Worm (Caenorhabditis elegans) whole organism, L1 larva: ENCODE results near the gene abts-2.

Source experiments
- C04F5.9 ChIP-seq: sonication (generic microtip); optimal IDR thresholded peaks from 2 replicates; lab custom pipeline; 2016; ENCODE audit warnings: missing genetic modification characterization, missing compliant biosample characterization
- F16B12.6 ChIP-seq: fragments of 150-350 bp; optimal IDR thresholded peaks from 2 replicates; lab custom pipeline; 2014; ENCODE audit warnings: missing biosample characterization, missing genetic modification characterization
- aha-1 ChIP-seq: fragments of 150-350 bp; optimal IDR thresholded peaks from 2 replicates; lab custom pipeline; 2014; ENCODE audit warnings: missing biosample characterization, missing genetic modification characterization
- aly-2 ChIP-seq: fragments of 150-350 bp; optimal IDR thresholded peaks from 2 replicates; lab custom pipeline; 2014; ENCODE audit warnings: missing biosample characterization, missing genetic modification characterization
- blmp-1 ChIP-seq: fragments of 150-350 bp; optimal IDR thresholded peaks from 2 replicates; lab custom pipeline; 2014; ENCODE audit warnings: missing biosample characterization, missing genetic modification characterization
- ceh-63 ChIP-seq: fragments of 200-800 bp; sonication (Bioruptor generic); optimal IDR thresholded peaks from 2 replicates; lab custom pipeline; 2018; ENCODE audit warnings: mild to moderate bottlenecking, missing genetic modification characterization, missing compliant biosample characterization
- ceh-8 ChIP-seq: fragments of 200-800 bp; sonication (Bioruptor generic); optimal IDR thresholded peaks from 2 replicates; lab custom pipeline; 2018; ENCODE audit warnings: mild to moderate bottlenecking, missing genetic modification characterization, moderate library complexity, missing compliant biosample characterization
- ceh-88 ChIP-seq: fragments of 200-800 bp; sonication (Bioruptor generic); IDR thresholded peaks from 2 replicates; pipeline ENCODE4 v1.3.6; 2022; ENCODE audit warnings: missing genetic modification characterization, missing compliant biosample characterization
- dsc-1 ChIP-seq: sonication (generic microtip); optimal IDR thresholded peaks from 2 replicates; lab custom pipeline; 2016; ENCODE audit warnings: mild to moderate bottlenecking, missing genetic modification characterization, missing compliant biosample characterization
- efl-1 ChIP-seq, 4 experiments: fragments of 150-350 bp; optimal IDR thresholded peaks in 3 of 4; peaks in 1 of 4; 1 replicate in 1 of 4; 2 replicates in 3 of 4; lab custom pipeline; 2014; ENCODE audit warnings: missing biosample characterization in 2 of 4, missing genetic modification characterization in 2 of 4, missing genetic modification reagents in 2 of 4
- egl-13 ChIP-seq: sonication (generic microtip); optimal IDR thresholded peaks from 2 replicates; lab custom pipeline; 2016; ENCODE audit warnings: missing genotype, missing genetic modification reagents, missing genetic modification characterization, missing compliant biosample characterization
- elt-2 ChIP-seq: sonication (generic microtip); optimal IDR thresholded peaks from 2 replicates; lab custom pipeline; 2016; ENCODE audit warnings: missing genetic modification characterization, mild to moderate bottlenecking, inconsistent platforms, missing compliant biosample characterization, missing genetic modification reagents
- elt-3 ChIP-seq, 6 experiments: fragments of 150-350 bp in 1 of 6; sonication (generic microtip); optimal IDR thresholded peaks; 2 replicates each; lab custom pipeline; 2017 to 2018; ENCODE audit warnings: missing biosample characterization in 6 of 6, missing genetic modification characterization in 6 of 6, inconsistent platforms in 1 of 6
- fkh-4 ChIP-seq: sonication (generic microtip); optimal IDR thresholded peaks from 2 replicates; lab custom pipeline; 2016; ENCODE audit warnings: missing compliant biosample characterization, missing genetic modification characterization, borderline replicate concordance
- hlh-17 ChIP-seq: fragments of 200-800 bp; sonication (Bioruptor generic); optimal IDR thresholded peaks from 2 replicates; lab custom pipeline; 2018; ENCODE audit warnings: missing genetic modification characterization, mild to moderate bottlenecking, missing compliant biosample characterization, moderate library complexity, borderline replicate concordance
- hpl-2 ChIP-seq: fragments of 150-350 bp; optimal IDR thresholded peaks from 2 replicates; lab custom pipeline; 2014; ENCODE audit warnings: missing biosample characterization, missing genetic modification reagents, missing genetic modification characterization
- irx-1 ChIP-seq: sonication (generic microtip); optimal IDR thresholded peaks from 2 replicates; lab custom pipeline; 2016; ENCODE audit warnings: missing genetic modification characterization, missing compliant biosample characterization
- isw-1 ChIP-seq: fragments of 200-800 bp; sonication (Bioruptor generic); IDR thresholded peaks from 2 replicates; pipeline ENCODE4 v1.3.6; 2022; ENCODE audit warnings: missing genetic modification characterization, missing compliant biosample characterization
- jun-1 ChIP-seq: fragments of 150-350 bp; optimal IDR thresholded peaks from 2 replicates; lab custom pipeline; 2014; ENCODE audit warnings: missing biosample characterization, missing genetic modification reagents, missing genetic modification characterization
- lin-13 ChIP-seq: fragments of 150-350 bp; optimal IDR thresholded peaks from 2 replicates; lab custom pipeline; 2014; ENCODE audit warnings: missing biosample characterization, missing genetic modification reagents, missing genetic modification characterization
- lin-39 ChIP-seq: fragments of 150-350 bp; optimal IDR thresholded peaks from 2 replicates; lab custom pipeline; 2014; ENCODE audit warnings: missing biosample characterization, missing genetic modification reagents, missing genetic modification characterization
- lir-3 ChIP-seq: sonication (generic microtip); optimal IDR thresholded peaks from 2 replicates; lab custom pipeline; 2016; ENCODE audit warnings: mild to moderate bottlenecking, missing genetic modification characterization, moderate library complexity, missing compliant biosample characterization; ENCODE audit not compliant: poor library complexity
- lsy-2 ChIP-seq, 2 experiments: fragments of 150-350 bp; optimal IDR thresholded peaks; 2 replicates each; lab custom pipeline; 2014; ENCODE audit warnings: missing biosample characterization in 2 of 2, missing genetic modification characterization in 2 of 2
- mab-9 ChIP-seq: fragments of 200-800 bp; sonication (Bioruptor generic); IDR thresholded peaks from 2 replicates; pipeline ENCODE4 v1.3.6; 2022; ENCODE audit warnings: missing genetic modification reagents, missing genetic modification characterization, missing compliant biosample characterization
- mdl-1 ChIP-seq, 2 experiments: fragments of 150-350 bp; optimal IDR thresholded peaks; 2 replicates each; lab custom pipeline; 2014 to 2017; ENCODE audit warnings: missing biosample characterization in 2 of 2, missing genetic modification characterization in 2 of 2, inconsistent platforms in 1 of 2
- mep-1 ChIP-seq: fragments of 150-350 bp; optimal IDR thresholded peaks from 2 replicates; lab custom pipeline; 2014; ENCODE audit warnings: missing biosample characterization, missing genetic modification characterization
- nhr-12 ChIP-seq: sonication (generic microtip); optimal IDR thresholded peaks from 2 replicates; lab custom pipeline; 2017; ENCODE audit warnings: missing biosample characterization, missing genetic modification characterization
- nhr-19 ChIP-seq: fragments of 200-800 bp; sonication (Bioruptor generic); conservative IDR thresholded peaks from 2 replicates; pipeline ENCODE4 v1.3.6; 2022; ENCODE audit warnings: missing genetic modification characterization, missing compliant biosample characterization
- nhr-20 ChIP-seq: sonication (generic microtip); optimal IDR thresholded peaks from 2 replicates; lab custom pipeline; 2016; ENCODE audit warnings: mild to moderate bottlenecking, missing genetic modification characterization, missing compliant biosample characterization
- nhr-237 ChIP-seq: fragments of 150-350 bp; optimal IDR thresholded peaks from 2 replicates; lab custom pipeline; 2014; ENCODE audit warnings: missing biosample characterization, missing genetic modification characterization
- nhr-47 ChIP-seq: sonication (generic microtip); optimal IDR thresholded peaks from 2 replicates; lab custom pipeline; 2016; ENCODE audit warnings: mild to moderate bottlenecking, missing genetic modification characterization, moderate library complexity, missing compliant biosample characterization
- nhr-71 ChIP-seq: sonication (generic microtip); optimal IDR thresholded peaks from 2 replicates; lab custom pipeline; 2016; ENCODE audit warnings: mild to moderate bottlenecking, missing genetic modification characterization, moderate library complexity, missing compliant biosample characterization
- nhr-76 ChIP-seq: sonication (generic microtip); optimal IDR thresholded peaks from 2 replicates; lab custom pipeline; 2017; ENCODE audit warnings: missing biosample characterization, missing genetic modification characterization
- nhr-84 ChIP-seq: sonication (generic microtip); optimal IDR thresholded peaks from 2 replicates; lab custom pipeline; 2017; ENCODE audit warnings: missing biosample characterization, missing genetic modification characterization
- nhr-90 ChIP-seq: sonication (generic microtip); optimal IDR thresholded peaks from 2 replicates; lab custom pipeline; 2016; ENCODE audit warnings: mild to moderate bottlenecking, missing genetic modification characterization, missing compliant biosample characterization; ENCODE audit not compliant: poor library complexity
- pax-3 ChIP-seq: fragments of 200-800 bp; sonication (Bioruptor generic); optimal IDR thresholded peaks from 2 replicates; lab custom pipeline; 2018; ENCODE audit warnings: mild to moderate bottlenecking, missing genetic modification characterization, moderate library complexity, missing compliant biosample characterization
- pqm-1 ChIP-seq: sonication (generic microtip); optimal IDR thresholded peaks from 3 replicates; lab custom pipeline; 2017; ENCODE audit warnings: missing biosample characterization, missing genetic modification characterization
- skn-1 ChIP-seq: fragments of 150-350 bp; optimal IDR thresholded peaks from 2 replicates; lab custom pipeline; 2014; ENCODE audit warnings: missing biosample characterization, missing genetic modification characterization
- snpc-4 ChIP-seq: fragments of 150-350 bp; optimal IDR thresholded peaks from 2 replicates; lab custom pipeline; 2014; ENCODE audit warnings: missing biosample characterization, missing genetic modification characterization
- sox-4 ChIP-seq: sonication (generic microtip); optimal IDR thresholded peaks from 2 replicates; lab custom pipeline; 2016; ENCODE audit warnings: missing genetic modification characterization, missing compliant biosample characterization
- sup-37 ChIP-seq: fragments of 200-800 bp; sonication (Bioruptor generic); optimal IDR thresholded peaks from 2 replicates; lab custom pipeline; 2018; ENCODE audit warnings: mild to moderate bottlenecking, missing genetic modification characterization, missing compliant biosample characterization
- swsn-7 ChIP-seq: sonication (generic microtip); optimal IDR thresholded peaks from 2 replicates; lab custom pipeline; 2016; ENCODE audit warnings: missing genetic modification characterization, missing compliant biosample characterization
- tbx-2 ChIP-seq: sonication (generic microtip); optimal IDR thresholded peaks from 2 replicates; lab custom pipeline; 2016; ENCODE audit warnings: missing genetic modification characterization, missing compliant biosample characterization
- tlp-1 ChIP-seq: fragments of 150-350 bp; optimal IDR thresholded peaks from 2 replicates; lab custom pipeline; 2014; ENCODE audit warnings: missing biosample characterization, missing genetic modification characterization
- unc-130 ChIP-seq: fragments of 150-350 bp; optimal IDR thresholded peaks from 2 replicates; lab custom pipeline; 2017; ENCODE audit warnings: missing biosample characterization, missing genetic modification characterization, inconsistent platforms
- unc-30 ChIP-seq: sonication (generic microtip); optimal IDR thresholded peaks from 2 replicates; lab custom pipeline; 2017; ENCODE audit warnings: missing biosample characterization, missing genetic modification characterization
- unc-62 ChIP-seq: fragments of 150-350 bp; optimal IDR thresholded peaks from 2 replicates; lab custom pipeline; 2014; ENCODE audit warnings: missing biosample characterization, missing genetic modification reagents, missing genetic modification characterization
- unc-86 ChIP-seq: sonication (generic microtip); optimal IDR thresholded peaks from 2 replicates; lab custom pipeline; 2016; ENCODE audit warnings: missing genetic modification characterization, missing compliant biosample characterization
- xbp-1 ChIP-seq: sonication (generic microtip); optimal IDR thresholded peaks from 2 replicates; lab custom pipeline; 2016; ENCODE audit warnings: missing genetic modification characterization, missing compliant biosample characterization
- zag-1 ChIP-seq: fragments of 150-350 bp; optimal IDR thresholded peaks from 2 replicates; lab custom pipeline; 2014; ENCODE audit warnings: missing biosample characterization, missing genetic modification characterization
- ztf-11 ChIP-seq, 2 experiments: sonication (generic microtip); optimal IDR thresholded peaks; 2 replicates each; lab custom pipeline; 2016 to 2017; ENCODE audit warnings: missing genetic modification characterization in 2 of 2, missing biosample characterization in 1 of 2, missing compliant biosample characterization in 1 of 2

Gene abts-2

DNA sequence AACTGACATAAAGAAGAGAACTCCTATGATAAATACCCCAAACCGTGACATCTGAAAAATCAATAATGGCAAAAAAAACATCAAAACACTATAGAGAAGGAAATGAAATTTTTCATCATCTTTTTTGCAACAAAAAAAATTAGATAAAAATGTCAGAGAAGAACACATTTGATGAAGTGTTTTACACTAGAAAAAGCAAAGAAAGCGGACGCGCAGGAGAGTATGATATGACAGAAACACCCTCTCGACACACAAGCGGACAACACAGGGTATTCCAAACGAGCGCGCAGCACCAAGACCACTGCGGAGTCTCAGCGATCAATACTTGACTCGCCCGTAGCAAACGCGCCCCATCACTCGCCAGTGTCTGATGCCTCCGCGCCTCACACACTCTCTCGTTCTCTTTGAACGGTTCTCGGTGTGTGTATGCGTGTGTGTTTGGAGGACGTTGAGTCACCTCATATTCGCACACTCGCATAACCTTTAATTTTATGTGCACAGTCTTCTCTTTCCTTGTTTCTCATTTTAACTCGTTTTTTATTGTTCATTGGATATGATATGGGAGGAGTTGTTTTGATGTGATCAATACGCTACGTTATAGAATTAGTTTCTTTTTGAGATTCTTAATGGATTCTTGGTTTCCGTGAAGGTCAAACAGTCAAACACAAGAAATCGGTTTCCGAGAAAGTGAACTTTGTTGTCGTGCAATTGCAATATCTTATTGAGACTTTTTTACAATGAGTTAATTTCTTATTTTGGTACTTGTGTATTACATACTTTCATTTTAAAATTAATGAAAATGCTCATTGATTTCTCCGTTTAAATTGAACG, 38.8 kb upstream of the abts-2 start, which contains the start of gene selt-1.1:
Gene selt-1.1 (minus strand): TSS at position 51 of the 831 bp plus-strand sequence.
- no peak for TF ChIP-seq ceh-8 (GFP tag; lab: Kevin White, UChicago)
- no peak for TF ChIP-seq ztf-11 (tag; optimal IDR thresholded peaks at IDR 0.05; lab: Kevin White, UChicago)
- peak; percentile 58 for TF ChIP-seq nhr-20 (tag; lab: Kevin White, UChicago)
- TF ChIP-seq xbp-1 (tag; lab: Kevin White, UChicago): peak; percentile 39
- TF ChIP-seq efl-1 (optimal IDR thresholded peaks at IDR 0.05; lab: Kevin White, UChicago): peak in 1 of 2 experiments; percentile 35
- TF ChIP-seq efl-1 (GFP tag; optimal IDR thresholded peaks at IDR 0.05 in 1 of 2; lab: Kevin White, UChicago): no peak
- no peak for TF ChIP-seq aha-1
- TF ChIP-seq nhr-90 (tag; lab: Kevin White, UChicago): peak; percentile 62
- peak; percentile 31 for TF ChIP-seq unc-86
- no peak for TF ChIP-seq lin-39
- peak; percentile 46 for TF ChIP-seq tbx-2 (tag; lab: Kevin White, UChicago)
- TF ChIP-seq hlh-17 (GFP tag; lab: Kevin White, UChicago): no peak
- no peak for TF ChIP-seq lir-3
- TF ChIP-seq egl-13: no peak
- TF ChIP-seq unc-30 (tag; lab: Kevin White, UChicago): no peak
- TF ChIP-seq nhr-71: peak; percentile 61
- TF ChIP-seq nhr-84 (tag; lab: Kevin White, UChicago): no peak
- TF ChIP-seq unc-130 (tag; lab: Kevin White, UChicago): no peak
- no peak for TF ChIP-seq lin-13
- no peak for TF ChIP-seq skn-1 (tag; lab: Kevin White, UChicago)
- no peak for TF ChIP-seq sup-37
- TF ChIP-seq snpc-4 (tag; lab: Kevin White, UChicago): no peak
- TF ChIP-seq sox-4 (tag; lab: Kevin White, UChicago): no peak
- TF ChIP-seq nhr-237 (tag; lab: Kevin White, UChicago): no peak
- TF ChIP-seq irx-1 (tag; lab: Kevin White, UChicago): no peak
- no peak for TF ChIP-seq isw-1 (GFP tag; lab: Robert Waterston, UW)
- peak; percentile 32 for TF ChIP-seq elt-2
- peak in 1 of 2 experiments; percentile 63 for TF ChIP-seq mdl-1 (tag; optimal IDR thresholded peaks at IDR 0.05; lab: Kevin White, UChicago)
- TF ChIP-seq nhr-12 (tag; lab: Kevin White, UChicago): no peak
- no peak for TF ChIP-seq tlp-1 (tag; lab: Kevin White, UChicago)
- no peak for TF ChIP-seq F16B12.6
- peak; percentile 46 for TF ChIP-seq jun-1 (tag; lab: Kevin White, UChicago)
- TF ChIP-seq blmp-1 (tag; lab: Kevin White, UChicago): peak; percentile 74
- no peak for TF ChIP-seq pqm-1 (tag; lab: Kevin White, UChicago)
- TF ChIP-seq aly-2 (tag; lab: Kevin White, UChicago): no peak
- TF ChIP-seq ceh-88 (GFP tag; lab: Robert Waterston, UW): no peak
- no peak for TF ChIP-seq mab-9 (GFP tag; lab: Robert Waterston, UW)
- no peak for TF ChIP-seq unc-62
- peak; percentile 14; the same call in 1 of the 2 replicates for TF ChIP-seq nhr-19 (GFP tag; lab: Robert Waterston, UW)
- TF ChIP-seq fkh-4: no peak
- TF ChIP-seq lsy-2 (tag; optimal IDR thresholded peaks at IDR 0.05; lab: Kevin White, UChicago): peak; percentile 9 to 29
- no peak for TF ChIP-seq ceh-63 (GFP tag; lab: Kevin White, UChicago)
- TF ChIP-seq swsn-7 (tag; lab: Kevin White, UChicago): peak; percentile 55
- no peak for TF ChIP-seq C04F5.9 (tag; lab: Kevin White, UChicago)
- no peak for TF ChIP-seq dsc-1 (tag; lab: Kevin White, UChicago)
- no peak for TF ChIP-seq hpl-2 (GFP tag; lab: Kevin White, UChicago)
- peak; percentile 76 for TF ChIP-seq mep-1 (tag; lab: Kevin White, UChicago)
- no peak for TF ChIP-seq pax-3 (tag; lab: Kevin White, UChicago)
- no peak for TF ChIP-seq nhr-76
- TF ChIP-seq zag-1 (tag; lab: Kevin White, UChicago): no peak
- peak; percentile 52 for TF ChIP-seq nhr-47 (tag; lab: Kevin White, UChicago)
- peak in 1 of 6 experiments; percentile 32 for TF ChIP-seq elt-3 (tag; optimal IDR thresholded peaks at IDR 0.05; lab: Kevin White, UChicago)
